Worm (Caenorhabditis elegans) whole organism, early embryonic: Measurements from ENCODE around the gene K03B8.8.
A peak's percentile ranks its signal among the peaks of the same experiment; 100 is the strongest.

ENCODE experiments used
- B0310.2 ChIP-seq: sonication (generic microtip); optimal IDR thresholded peaks from 2 replicates; lab custom pipeline; 2016; ENCODE audit warnings: mild to moderate bottlenecking, missing genetic modification characterization, missing compliant biosample characterization
- F13C5.2 ChIP-seq: sonication (generic microtip); optimal IDR thresholded peaks from 2 replicates; lab custom pipeline; 2017; ENCODE audit warnings: mild to moderate bottlenecking, missing genetic modification characterization, inconsistent platforms, missing compliant biosample characterization
- aly-1 ChIP-seq: sonication (generic microtip); optimal IDR thresholded peaks from 2 replicates; lab custom pipeline; 2016; ENCODE audit warnings: missing genetic modification characterization, missing compliant biosample characterization
- ama-1 ChIP-seq: fragments of 150-350 bp; optimal IDR thresholded peaks from 2 replicates; lab custom pipeline; 2014
- ceh-13 ChIP-seq: fragments of 200-800 bp; sonication (Bioruptor generic); optimal IDR thresholded peaks from 2 replicates; lab custom pipeline; 2018; ENCODE audit warnings: mild to moderate bottlenecking, missing genetic modification characterization, missing compliant biosample characterization
- ceh-36 ChIP-seq: sonication (generic microtip); optimal IDR thresholded peaks from 2 replicates; lab custom pipeline; 2016; ENCODE audit warnings: missing genetic modification characterization, inconsistent platforms, missing compliant biosample characterization
- ets-7 ChIP-seq: sonication (generic microtip); optimal IDR thresholded peaks from 2 replicates; lab custom pipeline; 2016; ENCODE audit warnings: missing genotype, missing genetic modification characterization, missing compliant biosample characterization
- flt-1 ChIP-seq: fragments of 200-800 bp; sonication (Bioruptor generic); IDR thresholded peaks from 2 replicates; pipeline ENCODE4 v1.3.6; 2022; ENCODE audit warnings: missing genetic modification characterization, missing compliant biosample characterization
- hmbx-1 ChIP-seq: sonication (generic microtip); optimal IDR thresholded peaks from 2 replicates; lab custom pipeline; 2016; ENCODE audit warnings: mild to moderate bottlenecking, missing genetic modification characterization, missing compliant biosample characterization
- hmg-4 ChIP-seq: fragments of 200-800 bp; sonication (Bioruptor generic); optimal IDR thresholded peaks from 2 replicates; lab custom pipeline; 2018; ENCODE audit warnings: mild to moderate bottlenecking, missing genetic modification characterization, missing compliant biosample characterization
- hnd-1 ChIP-seq: sonication (generic microtip); optimal IDR thresholded peaks from 2 replicates; lab custom pipeline; 2016; ENCODE audit warnings: missing genetic modification characterization, missing compliant biosample characterization
- pes-1 ChIP-seq: fragments of 200-800 bp; sonication (Bioruptor generic); IDR thresholded peaks from 2 replicates; pipeline ENCODE4 v1.3.6; 2022; ENCODE audit warnings: missing genetic modification reagents, missing genetic modification characterization, missing compliant biosample characterization
- scrt-1 ChIP-seq: fragments of 200-800 bp; sonication (Bioruptor generic); IDR thresholded peaks from 2 replicates; pipeline ENCODE4 v1.3.6; 2022; ENCODE audit warnings: missing genetic modification characterization, missing compliant biosample characterization
- sea-1 ChIP-seq: fragments of 200-800 bp; sonication (Bioruptor generic); conservative IDR thresholded peaks from 2 replicates; pipeline ENCODE4 v1.3.6; 2022; ENCODE audit warnings: missing genetic modification characterization, missing compliant biosample characterization
- tbx-11 ChIP-seq: fragments of 200-800 bp; sonication (Bioruptor generic); IDR thresholded peaks from 2 replicates; pipeline ENCODE4 v1.3.6; 2022; ENCODE audit warnings: missing genetic modification characterization, missing compliant biosample characterization
- tbx-37 ChIP-seq: fragments of 200-800 bp; sonication (Bioruptor generic); conservative IDR thresholded peaks from 2 replicates; pipeline ENCODE4 v1.3.6; 2022; ENCODE audit warnings: missing genetic modification reagents, missing genetic modification characterization, missing compliant biosample characterization
- tra-4 ChIP-seq: sonication (generic microtip); optimal IDR thresholded peaks from 2 replicates; lab custom pipeline; 2017; ENCODE audit warnings: missing genetic modification characterization, missing compliant biosample characterization

K03B8.8 gene

ce11 chrV:11410902-11411561 lies at the start of gene K03B8.8, which contains the start of gene grl-3:
Gene K03B8.8 (minus strand): TSS chrV:11411002.
Gene grl-3 (plus strand): TSS chrV:11411511.
- TF ChIP-seq ceh-36 (tag; lab: Kevin White, UChicago) (no peak), hnd-1 (tag; lab: Kevin White, UChicago) (no peak), scrt-1 (GFP tag; lab: Robert Waterston, UW) (no peak), hmbx-1 (no peak), ets-7 (tag; lab: Kevin White, UChicago) (no peak)

- TF ChIP-seq flt-1 (GFP tag; lab: Robert Waterston, UW) (no peak), ets-7 (tag; lab: Kevin White, UChicago) (no peak), ceh-13 (no peak), tra-4 (tag; lab: Kevin White, UChicago) (no peak), ama-1 (lab: Kevin White, UChicago) (no peak), hmbx-1 (no peak), pes-1 (GFP tag; lab: Robert Waterston, UW) (no peak), aly-1 (tag; lab: Kevin White, UChicago) (no peak), sea-1 (GFP tag; lab: Robert Waterston, UW) (no peak), ceh-36 (tag; lab: Kevin White, UChicago) (no peak), tbx-37 (GFP tag; lab: Robert Waterston, UW) (no peak)
These were observed 48.5 kb upstream of the K03B8.8 start, which contains the start of gene T11F9.1 for ce11 chrV:11459255-11459654. Gene T11F9.1 (plus strand): TSS chrV:11459555.

- TF ChIP-seq sea-1 (GFP tag; lab: Robert Waterston, UW) (no peak), flt-1 (GFP tag; lab: Robert Waterston, UW) (no peak), hmg-4 (GFP tag; lab: Kevin White, UChicago) (no peak), pes-1 (GFP tag; lab: Robert Waterston, UW) (no peak), aly-1 (tag; lab: Kevin White, UChicago) (no peak), ama-1 (lab: Kevin White, UChicago) (no peak), ets-7 (tag; lab: Kevin White, UChicago) (no peak), hnd-1 (tag; lab: Kevin White, UChicago) (no peak), scrt-1 (GFP tag; lab: Robert Waterston, UW) (no peak), tra-4 (tag; lab: Kevin White, UChicago) (no peak), hmbx-1 (no peak), F13C5.2 (tag; lab: Kevin White, UChicago) (no peak), tbx-11 (GFP tag; lab: Robert Waterston, UW) (no peak), B0310.2 (tag; lab: Kevin White, UChicago) (no peak), tbx-37 (GFP tag; lab: Robert Waterston, UW) (no peak), ceh-13 (no peak), ceh-36 (tag; lab: Kevin White, UChicago) (no peak)
These were observed 44.1 kb upstream of the K03B8.8 start for ce11 chrV:11454917-11455316.

ce11 chrV:11450257-11450656 lies 39.5 kb upstream of the K03B8.8 start, which contains the start of gene col-156:
Gene col-156 (minus strand): TSS chrV:11450357.
- TF ChIP-seq pes-1 (GFP tag; lab: Robert Waterston, UW) (no peak), flt-1 (GFP tag; lab: Robert Waterston, UW) (no peak), ceh-13 (no peak), hnd-1 (tag; lab: Kevin White, UChicago) (no peak), tra-4 (tag; lab: Kevin White, UChicago) (no peak), ceh-36 (tag; lab: Kevin White, UChicago) (no peak), ets-7 (tag; lab: Kevin White, UChicago) (no peak), hmbx-1 (no peak), ama-1 (lab: Kevin White, UChicago) (no peak), sea-1 (GFP tag; lab: Robert Waterston, UW) (no peak), hmg-4 (GFP tag; lab: Kevin White, UChicago) (no peak), scrt-1 (GFP tag; lab: Robert Waterston, UW) (no peak), aly-1 (tag; lab: Kevin White, UChicago) (no peak), tbx-37 (GFP tag; lab: Robert Waterston, UW) (no peak)

ce11 chrV:11449404-11449803 lies 38.6 kb upstream of the K03B8.8 start:
- TF ChIP-seq F13C5.2 (tag; lab: Kevin White, UChicago) (no peak), hmg-4 (GFP tag; lab: Kevin White, UChicago) (no peak), tra-4 (tag; lab: Kevin White, UChicago) (no peak), tbx-37 (GFP tag; lab: Robert Waterston, UW) (no peak), tbx-11 (GFP tag; lab: Robert Waterston, UW) (no peak), aly-1 (tag; lab: Kevin White, UChicago) (no peak), B0310.2 (tag; lab: Kevin White, UChicago) (no peak), pes-1 (GFP tag; lab: Robert Waterston, UW) (no peak), ceh-36 (tag; lab: Kevin White, UChicago) (no peak), sea-1 (GFP tag; lab: Robert Waterston, UW) (no peak), hmbx-1 (no peak), scrt-1 (GFP tag; lab: Robert Waterston, UW) (no peak), ama-1 (lab: Kevin White, UChicago) (no peak), hnd-1 (tag; lab: Kevin White, UChicago) (no peak), ets-7 (tag; lab: Kevin White, UChicago) (no peak), ceh-13 (no peak), flt-1 (GFP tag; lab: Robert Waterston, UW) (no peak)

- TF ChIP-seq hmbx-1 (no peak), ama-1 (lab: Kevin White, UChicago) (no peak), flt-1 (GFP tag; lab: Robert Waterston, UW) (no peak), pes-1 (GFP tag; lab: Robert Waterston, UW) (no peak)
These were observed 35.5 kb upstream of the K03B8.8 start, which contains the start of gene mig-17 for ce11 chrV:11446297-11446696. Gene mig-17 (plus strand): TSS chrV:11446685.

ce11 chrV:11445375-11445774 lies 34.6 kb upstream of the K03B8.8 start:
- TF ChIP-seq hnd-1 (tag; lab: Kevin White, UChicago) (no peak), hmg-4 (GFP tag; lab: Kevin White, UChicago) (peak; percentile 25), tbx-11 (GFP tag; lab: Robert Waterston, UW) (no peak)
